Fruit fly (Drosophila melanogaster): Measurements from ENCODE around the gene HLH3B.
A peak's percentile ranks its signal among the peaks of the same experiment; 100 is the strongest.

Gene HLH3B

DNA sequence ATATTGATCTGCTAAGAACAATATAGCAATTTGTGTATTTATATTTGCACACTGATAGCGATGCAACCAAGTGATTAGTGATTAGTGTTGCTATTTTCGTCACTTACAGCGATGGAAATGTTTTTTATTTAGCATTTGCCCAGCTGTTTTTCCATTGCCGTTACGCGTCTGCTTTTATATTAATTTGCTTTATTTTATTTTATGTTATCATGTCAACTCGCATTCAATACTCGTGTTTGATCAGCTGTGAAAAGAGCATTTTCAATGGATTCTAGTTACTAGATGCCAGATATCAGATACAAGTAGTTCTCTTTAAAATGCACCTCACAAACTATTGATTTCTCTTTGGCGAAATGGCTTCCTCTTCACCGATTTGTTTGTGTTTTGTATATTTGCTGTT is 18.1 kb downstream of the HLH3B start (continued):
- peak; percentile 34 for TF ChIP-seq CG18599 (GFP tag; optimal IDR thresholded peaks at IDR 0.05)
- peak; percentile 30 for TF ChIP-seq CG34376 (GFP tag; optimal IDR thresholded peaks at IDR 0.05)
- peak; percentile 30 for TF ChIP-seq schlank (tag; optimal IDR thresholded peaks at IDR 0.05)
- peak; percentile 35 for TF ChIP-seq Med (GFP tag)
- TF ChIP-seq Meics (GFP tag; optimal IDR thresholded peaks at IDR 0.05), result peak; percentile 21
- TF ChIP-seq CG12299 (tag; optimal IDR thresholded peaks at IDR 0.05), result peak; percentile 4
- TF ChIP-seq pzg (GFP tag; optimal IDR thresholded peaks at IDR 0.05), result no peak
- TF ChIP-seq odd (GFP tag; optimal IDR thresholded peaks at IDR 0.05), result peak; percentile 3
- TF ChIP-seq CG6765 (GFP tag; optimal IDR thresholded peaks at IDR 0.05), result peak; percentile 0

DNA sequence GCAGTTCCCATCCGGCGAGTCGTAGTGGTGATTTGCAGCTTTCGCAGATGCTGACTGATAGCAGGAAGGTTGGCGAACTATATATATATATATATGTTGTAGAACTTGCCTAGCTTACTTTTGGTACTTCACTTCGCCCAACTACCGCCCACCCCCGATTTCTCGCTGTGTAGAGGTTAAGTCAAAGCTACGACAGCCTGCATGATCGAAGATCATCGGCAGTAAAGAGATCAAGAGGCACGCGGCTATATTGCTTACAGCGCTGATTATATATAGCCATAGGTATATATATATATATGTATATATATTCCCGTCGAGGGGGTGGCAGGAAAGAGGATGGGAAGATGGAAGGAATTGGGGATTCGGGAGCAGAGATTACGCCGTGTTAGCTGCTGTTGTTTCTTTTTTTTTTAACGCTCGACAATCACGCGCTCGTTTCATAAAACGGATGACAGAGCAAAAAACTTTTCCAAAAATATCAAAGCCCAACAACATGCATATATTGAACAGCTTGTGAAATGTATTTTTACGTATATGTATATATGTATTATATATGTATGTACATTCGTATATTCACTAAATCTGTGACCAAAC is 18.9 kb downstream of the HLH3B start:
- TF ChIP-seq zfh1 (GFP tag; IDR thresholded peaks at IDR 0.05) (0 out of 3 replicates have a peak, but pooled peaks have one; percentile 12), pan (optimal IDR thresholded peaks at IDR 0.05) (no peak), pan (GFP tag; optimal IDR thresholded peaks at IDR 0.05 in 1 of 2, IDR thresholded peaks at IDR 0.05 in 1 of 2) (peak in 1 of 2 experiments; percentile 7), CG18476 (GFP tag; optimal IDR thresholded peaks at IDR 0.05) (no peak)

DNA sequence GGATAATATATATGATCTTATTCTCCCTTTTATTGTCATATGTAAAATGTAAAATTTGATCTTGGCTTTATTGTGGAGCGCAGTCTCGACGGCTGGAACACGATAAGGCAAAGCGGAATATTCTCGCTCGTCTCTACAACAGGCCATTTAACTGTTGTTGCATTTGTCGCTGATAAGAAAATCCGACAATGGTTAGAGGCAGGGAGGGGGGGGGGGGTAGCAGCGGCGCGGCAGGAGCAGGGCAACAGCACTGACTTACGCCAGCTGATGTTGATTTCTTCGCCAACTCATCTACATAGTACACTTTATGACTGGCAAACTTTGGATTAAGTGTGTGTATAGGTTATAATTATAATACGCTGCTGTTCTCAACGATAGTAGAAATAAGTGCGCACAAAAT is 19.8 kb downstream of the HLH3B start:
- TF ChIP-seq CG8290 (GFP tag; optimal IDR thresholded peaks at IDR 0.05), result no peak
- TF ChIP-seq CG8290 (tag; optimal IDR thresholded peaks at IDR 0.05), result peak in 1 of 2 experiments; percentile 6
- TF ChIP-seq sens (GFP tag), result peak; percentile 49
- 0 out of 3 replicates have a peak, but pooled peaks have one; percentile 43 for TF ChIP-seq ci (GFP tag; IDR thresholded peaks at IDR 0.05)
- no peak for TF ChIP-seq CG10274 (GFP tag; optimal IDR thresholded peaks at IDR 0.05)
- peak; percentile 81 for TF ChIP-seq crol (GFP tag; IDR thresholded peaks at IDR 0.05)

DNA sequence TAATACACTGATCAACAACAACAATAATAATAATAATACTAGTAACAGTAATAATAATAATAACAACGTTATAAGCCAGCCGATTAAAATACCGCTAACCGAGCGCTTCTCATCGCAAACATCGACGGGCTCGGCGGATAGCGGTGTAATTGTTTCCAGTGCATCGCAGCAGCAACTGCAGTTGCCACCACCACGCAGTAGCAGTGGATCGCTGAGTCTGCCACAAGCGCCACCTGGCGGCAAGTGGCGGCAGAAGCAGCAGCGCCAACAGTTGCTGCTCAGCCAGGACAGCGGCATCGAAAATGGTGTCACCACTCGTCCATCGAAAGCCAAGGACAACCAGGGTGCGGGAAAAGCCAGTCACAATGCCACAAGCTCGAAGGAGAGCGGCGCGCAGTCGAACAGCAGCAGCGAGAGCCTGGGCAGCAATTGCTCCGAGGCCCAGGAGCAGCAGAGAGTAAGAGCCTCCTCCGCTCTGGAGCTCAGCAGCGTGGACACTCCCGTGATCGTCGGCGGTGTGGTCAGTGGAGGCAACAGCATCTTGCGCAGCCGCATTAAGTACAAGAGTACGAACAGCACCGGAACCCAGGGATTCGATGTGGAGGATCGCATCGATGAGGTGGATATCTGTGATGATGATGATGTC is 22.0 kb downstream of the HLH3B start:
- TF ChIP-seq CG11696 (GFP tag; IDR thresholded peaks at IDR 0.05) (no peak), Adf1 (GFP tag; IDR thresholded peaks at IDR 0.05) (no peak), CG13296 (GFP tag; optimal IDR thresholded peaks at IDR 0.05) (no peak), CG17385 (GFP tag; optimal IDR thresholded peaks at IDR 0.05) (no peak), cato (GFP tag; optimal IDR thresholded peaks at IDR 0.05; ENCODE audit: borderline replicate concordance) (no peak), CG10979 (tag; optimal IDR thresholded peaks at IDR 0.05) (peak; percentile 5), ftz-f1 (GFP tag; optimal IDR thresholded peaks at IDR 0.05) (no peak), h (optimal IDR thresholded peaks at IDR 0.05) (peak; percentile 68), E2f1 (GFP tag; IDR thresholded peaks at IDR 0.05) (no peak), CG18476 (GFP tag; optimal IDR thresholded peaks at IDR 0.05) (no peak), CG18599 (GFP tag; optimal IDR thresholded peaks at IDR 0.05) (no peak), lov (optimal IDR thresholded peaks at IDR 0.05) (no peak), lov (GFP tag; IDR thresholded peaks at IDR 0.05) (0 out of 3 replicates have a peak, but pooled peaks have one; percentile 50), D19A (tag; optimal IDR thresholded peaks at IDR 0.05) (peak; percentile 27), CG17912 (GFP tag; optimal IDR thresholded peaks at IDR 0.05) (no peak), slbo (GFP tag; IDR thresholded peaks at IDR 0.05) (no peak), her (GFP tag; optimal IDR thresholded peaks at IDR 0.05) (no peak), onecut (GFP tag; IDR thresholded peaks at IDR 0.05) (peak; percentile 37), CG17361 (GFP tag; IDR thresholded peaks at IDR 0.05) (no peak), Taf1 (GFP tag; IDR thresholded peaks at IDR 0.05) (no peak), phol (tag; optimal IDR thresholded peaks at IDR 0.05) (peak; percentile 16), H2.0 (GFP tag; IDR thresholded peaks at IDR 0.05) (no peak), Mad (GFP tag; optimal IDR thresholded peaks at IDR 0.05) (no peak), bowl (GFP tag; IDR thresholded peaks at IDR 0.05) (no peak), Xrp1 (GFP tag; IDR thresholded peaks at IDR 0.05) (peak; percentile 19; the same call in 1 of the 2 replicates), nmo (GFP tag; optimal IDR thresholded peaks at IDR 0.05) (peak; percentile 16), lmd (GFP tag; IDR thresholded peaks at IDR 0.05) (no peak), zf30C (GFP tag; optimal IDR thresholded peaks at IDR 0.05) (peak; percentile 61), Dll (GFP tag; IDR thresholded peaks at IDR 0.05; ENCODE audit: partially characterized antibody) (no peak), CG7987 (GFP tag; optimal IDR thresholded peaks at IDR 0.05) (no peak)
